Worm (Caenorhabditis elegans) whole organism, midembryonic: Measurements from ENCODE around the gene clec-266.

ENCODE experiments used
- cog-1 ChIP-seq: sonication (generic microtip); optimal IDR thresholded peaks from 2 replicates; lab custom pipeline; 2016; ENCODE audit warnings: missing genetic modification characterization, missing compliant biosample characterization
- flt-1 ChIP-seq: fragments of 200-800 bp; sonication (Bioruptor generic); IDR thresholded peaks from 2 replicates; pipeline ENCODE4 v1.3.6; 2022; ENCODE audit warnings: missing genetic modification characterization, missing compliant biosample characterization
- klf-2 ChIP-seq: fragments of 200-800 bp; sonication (Bioruptor generic); conservative IDR thresholded peaks from 2 replicates; pipeline ENCODE4 v1.3.6; 2022; ENCODE audit warnings: missing genetic modification reagents, missing genetic modification characterization, missing compliant biosample characterization
- med-1 ChIP-seq: sonication (generic microtip); optimal IDR thresholded peaks from 2 replicates; lab custom pipeline; 2017; ENCODE audit warnings: missing genetic modification characterization, mild to moderate bottlenecking, missing compliant biosample characterization, antibody characterized with exemption, missing genetic modification reagents; ENCODE audit not compliant: insufficient read depth
- ref-1 ChIP-seq: fragments of 200-800 bp; sonication (Bioruptor generic); conservative IDR thresholded peaks from 2 replicates; pipeline ENCODE4 v1.3.6; 2022; ENCODE audit warnings: missing genetic modification reagents, missing genetic modification characterization, missing compliant biosample characterization
- tab-1 ChIP-seq: fragments of 200-800 bp; sonication (Bioruptor generic); IDR thresholded peaks from 2 replicates; pipeline ENCODE4 v1.3.6; 2022; ENCODE audit warnings: missing genetic modification characterization, missing compliant biosample characterization
- ztf-23 ChIP-seq: fragments of 200-800 bp; sonication (Bioruptor generic); IDR thresholded peaks from 2 replicates; pipeline ENCODE4 v1.3.6; 2022; ENCODE audit warnings: missing genetic modification reagents, missing genetic modification characterization, missing compliant biosample characterization
- ztf-29 ChIP-seq: fragments of 200-800 bp; sonication (Bioruptor generic); IDR thresholded peaks from 2 replicates; pipeline ENCODE4 v1.3.6; 2022; ENCODE audit warnings: missing genetic modification reagents, missing genetic modification characterization, missing compliant biosample characterization

DNA sequence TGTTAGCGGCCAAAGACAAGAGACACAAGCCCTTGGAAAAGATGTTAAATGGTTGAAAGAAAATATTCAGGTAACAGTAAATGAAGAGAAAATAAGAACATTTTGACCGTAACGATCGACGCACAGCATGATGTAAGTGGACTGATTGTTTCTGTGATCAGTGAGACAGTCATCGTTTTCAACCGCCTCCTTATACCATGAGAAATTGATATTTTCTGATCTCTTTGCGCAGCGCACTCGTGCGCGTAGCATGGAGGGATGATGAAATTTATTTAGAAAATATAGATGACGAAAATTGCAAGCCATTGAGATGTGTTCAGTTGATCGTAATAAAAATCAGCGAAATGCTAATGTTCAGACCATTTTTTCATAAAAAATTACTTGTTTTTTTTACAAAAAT is 26.9 kb upstream of the clec-266 start:
- TF ChIP-seq ztf-29 (GFP tag; lab: Robert Waterston, UW) = no peak
- no peak for TF ChIP-seq flt-1
- no peak for TF ChIP-seq med-1 (GFP tag; lab: Kevin White, UChicago)
- TF ChIP-seq ref-1 (GFP tag; lab: Robert Waterston, UW) = no peak
- TF ChIP-seq ztf-23 (GFP tag; lab: Robert Waterston, UW) = no peak
- no peak for TF ChIP-seq cog-1 (tag; lab: Kevin White, UChicago)
- no peak for TF ChIP-seq klf-2 (GFP tag; lab: Robert Waterston, UW)
- no peak for TF ChIP-seq tab-1 (GFP tag; lab: Robert Waterston, UW)
